Worm (Caenorhabditis elegans) whole organism, mixed stage, embryonic: ENCODE data around the gene C47E8.1.

ENCODE experiments used
- M03D4.4 ChIP-seq: sonication (generic microtip); optimal IDR thresholded peaks from 2 replicates; lab custom pipeline; 2017; ENCODE audit warnings: mild to moderate bottlenecking, missing genetic modification characterization, missing compliant biosample characterization
- bed-3 ChIP-seq: fragments of 200-800 bp; sonication (Bioruptor generic); optimal IDR thresholded peaks from 3 replicates; lab custom pipeline; 2018; ENCODE audit warnings: mild to moderate bottlenecking, missing genetic modification characterization, moderate library complexity, missing compliant biosample characterization
- blmp-1 ChIP-seq: fragments of 150-350 bp; optimal IDR thresholded peaks from 2 replicates; lab custom pipeline; 2014; ENCODE audit warnings: missing biosample characterization, missing genetic modification characterization
- ceh-83 ChIP-seq: fragments of 200-800 bp; sonication (Bioruptor generic); optimal IDR thresholded peaks from 2 replicates; lab custom pipeline; 2018; ENCODE audit warnings: mild to moderate bottlenecking, missing genetic modification characterization, missing compliant biosample characterization
- ces-1 ChIP-seq: fragments of 150-350 bp; optimal IDR thresholded peaks from 2 replicates; lab custom pipeline; 2014; ENCODE audit warnings: missing biosample characterization, missing genetic modification reagents, missing genetic modification characterization
- cnd-1 ChIP-seq: fragments of 200-800 bp; sonication (Bioruptor generic); optimal IDR thresholded peaks from 2 replicates; lab custom pipeline; 2018; ENCODE audit warnings: mild to moderate bottlenecking, missing genetic modification characterization, missing compliant biosample characterization
- drap-1 ChIP-seq: fragments of 200-800 bp; sonication (Bioruptor generic); optimal IDR thresholded peaks from 3 replicates; lab custom pipeline; 2018; ENCODE audit warnings: mild to moderate bottlenecking, missing genetic modification characterization, missing compliant biosample characterization
- flh-1 ChIP-seq: fragments of 200-800 bp; sonication (Bioruptor generic); optimal IDR thresholded peaks from 2 replicates; lab custom pipeline; 2018; ENCODE audit warnings: mild to moderate bottlenecking, missing genetic modification characterization, moderate library complexity, missing compliant biosample characterization
- ham-2 ChIP-seq: fragments of 200-800 bp; sonication (Bioruptor generic); optimal IDR thresholded peaks from 2 replicates; lab custom pipeline; 2018; ENCODE audit warnings: mild to moderate bottlenecking, missing genetic modification characterization, missing compliant biosample characterization
- hlh-1 ChIP-seq: fragments of 150-350 bp; optimal IDR thresholded peaks from 2 replicates; lab custom pipeline; 2014; ENCODE audit warnings: missing biosample characterization, missing genetic modification reagents, missing genetic modification characterization
- lin-13 ChIP-seq: fragments of 150-350 bp; optimal IDR thresholded peaks from 2 replicates; lab custom pipeline; 2014; ENCODE audit warnings: missing biosample characterization, missing genetic modification characterization
- lin-32 ChIP-seq: fragments of 200-800 bp; sonication (Bioruptor generic); optimal IDR thresholded peaks from 2 replicates; lab custom pipeline; 2018; ENCODE audit warnings: mild to moderate bottlenecking, missing genetic modification characterization, missing compliant biosample characterization
- lsy-2 ChIP-seq: fragments of 150-350 bp; optimal IDR thresholded peaks from 2 replicates; lab custom pipeline; 2014; ENCODE audit warnings: missing biosample characterization, missing genetic modification characterization
- mab-5 ChIP-seq: fragments of 150-350 bp; optimal IDR thresholded peaks from 2 replicates; lab custom pipeline; 2014; ENCODE audit warnings: missing biosample characterization, missing genetic modification characterization
- mep-1 ChIP-seq: fragments of 150-350 bp; optimal IDR thresholded peaks from 2 replicates; lab custom pipeline; 2017; ENCODE audit warnings: missing biosample characterization, missing genetic modification reagents, missing genetic modification characterization, inconsistent platforms
- mls-2 ChIP-seq: sonication (generic microtip); optimal IDR thresholded peaks from 2 replicates; lab custom pipeline; 2016; ENCODE audit warnings: mild to moderate bottlenecking, missing genetic modification characterization, moderate library complexity, missing compliant biosample characterization
- nhr-12 ChIP-seq: fragments of 150-350 bp; optimal IDR thresholded peaks from 2 replicates; lab custom pipeline; 2014; ENCODE audit warnings: missing biosample characterization, missing genetic modification characterization
- nhr-2 ChIP-seq: fragments of 150-350 bp; optimal IDR thresholded peaks from 2 replicates; lab custom pipeline; 2014; ENCODE audit warnings: missing biosample characterization, missing genetic modification characterization
- nhr-237 ChIP-seq: fragments of 150-350 bp; optimal IDR thresholded peaks from 2 replicates; lab custom pipeline; 2014; ENCODE audit warnings: missing biosample characterization, missing genetic modification characterization
- nhr-76 ChIP-seq: sonication (generic microtip); optimal IDR thresholded peaks from 2 replicates; lab custom pipeline; 2017; ENCODE audit warnings: missing biosample characterization, missing genetic modification characterization
- pha-4 ChIP-seq: fragments of 150-350 bp; optimal IDR thresholded peaks from 2 replicates; lab custom pipeline; 2018; ENCODE audit warnings: missing biosample characterization, missing genetic modification reagents, missing genetic modification characterization
- snpc-4 ChIP-seq: fragments of 150-350 bp; optimal IDR thresholded peaks from 2 replicates; lab custom pipeline; 2014; ENCODE audit warnings: missing biosample characterization, missing genetic modification characterization
- sptf-1 ChIP-seq: sonication (generic microtip); optimal IDR thresholded peaks from 2 replicates; lab custom pipeline; 2017; ENCODE audit warnings: mild to moderate bottlenecking, missing genetic modification characterization, moderate library complexity, missing compliant biosample characterization
- tbx-8 ChIP-seq: fragments of 200-800 bp; sonication (Bioruptor generic); optimal IDR thresholded peaks from 2 replicates; lab custom pipeline; 2018; ENCODE audit warnings: mild to moderate bottlenecking, missing genetic modification characterization, moderate library complexity, missing compliant biosample characterization
- unc-120 ChIP-seq: sonication (generic microtip); optimal IDR thresholded peaks from 2 replicates; lab custom pipeline; 2017; ENCODE audit warnings: missing genetic modification characterization, missing compliant biosample characterization; ENCODE audit not compliant: poor library complexity, severe bottlenecking
- unc-39 ChIP-seq: fragments of 150-350 bp; optimal IDR thresholded peaks from 2 replicates; lab custom pipeline; 2014; ENCODE audit warnings: missing biosample characterization, missing genetic modification characterization
- unc-62 ChIP-seq: fragments of 150-350 bp; optimal IDR thresholded peaks from 2 replicates; lab custom pipeline; 2014; ENCODE audit warnings: missing biosample characterization, missing genetic modification reagents, missing genetic modification characterization
- zip-8 ChIP-seq: fragments of 150-350 bp; optimal IDR thresholded peaks from 2 replicates; lab custom pipeline; 2014; ENCODE audit warnings: missing biosample characterization, missing genetic modification characterization
- ztf-11 ChIP-seq: fragments of 150-350 bp; optimal IDR thresholded peaks from 2 replicates; lab custom pipeline; 2014; ENCODE audit warnings: missing biosample characterization, missing genetic modification characterization

C47E8.1 gene

DNA sequence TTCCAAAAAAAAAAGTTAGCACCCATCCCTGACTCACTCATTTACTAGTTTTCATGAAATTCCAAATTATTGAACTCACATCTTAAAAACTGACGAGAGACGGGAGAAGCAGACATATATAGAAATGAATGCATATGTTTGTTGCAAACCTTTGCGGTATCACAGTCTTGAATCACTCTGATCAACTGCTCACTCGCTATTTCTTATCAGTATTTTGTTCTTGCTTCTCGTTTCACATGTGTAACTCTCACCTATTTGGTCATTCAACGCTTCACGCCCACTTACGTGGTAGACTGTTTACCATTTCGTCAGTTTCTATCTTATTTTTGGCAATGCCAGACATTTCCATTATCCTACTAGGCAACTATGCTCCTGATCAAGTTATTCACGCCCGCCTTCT is 25.1 kb upstream of the C47E8.1 start, which contains the start of gene C54G10.1:
Gene C54G10.1, plus strand, starts transcription at position 333 of the 400 bp plus-strand sequence.
- TF ChIP-seq bed-3 (GFP tag; lab: Kevin White, UChicago) (no peak), mep-1 (no peak)

DNA sequence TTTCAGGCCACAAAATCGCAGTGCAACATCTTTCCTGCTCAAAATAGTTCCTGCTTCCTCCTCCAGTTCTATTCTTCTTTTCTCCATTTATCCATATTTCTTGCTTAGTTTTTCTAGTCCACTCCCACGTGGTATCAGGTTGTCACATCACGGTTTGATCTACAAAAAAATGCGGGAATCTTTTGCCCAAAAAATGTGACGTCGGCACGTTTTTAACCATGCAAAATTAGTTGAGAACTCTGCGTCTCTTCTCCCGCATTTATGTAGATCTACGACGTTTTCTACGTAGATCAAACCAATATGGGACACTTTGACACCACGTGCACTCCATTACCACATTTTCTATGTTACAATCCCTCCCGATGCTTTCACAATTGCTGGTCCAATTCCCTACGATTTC is 23.8 kb upstream of the C47E8.1 start:
- TF ChIP-seq lin-13, result no peak
- TF ChIP-seq mls-2 (tag; lab: Kevin White, UChicago), result no peak
- TF ChIP-seq drap-1, result no peak
- TF ChIP-seq ztf-11 (tag; lab: Kevin White, UChicago), result no peak
- TF ChIP-seq lsy-2, result no peak
- no peak for TF ChIP-seq tbx-8 (GFP tag; lab: Kevin White, UChicago)
- no peak for TF ChIP-seq lin-32 (GFP tag; lab: Kevin White, UChicago)
- TF ChIP-seq pha-4 (tag; lab: Kevin White, UChicago), result no peak
- no peak for TF ChIP-seq flh-1 (GFP tag; lab: Kevin White, UChicago)
- no peak for TF ChIP-seq bed-3 (GFP tag; lab: Kevin White, UChicago)
- TF ChIP-seq unc-39, result no peak
- no peak for TF ChIP-seq ham-2
- no peak for TF ChIP-seq ceh-83 (GFP tag; lab: Kevin White, UChicago)

DNA sequence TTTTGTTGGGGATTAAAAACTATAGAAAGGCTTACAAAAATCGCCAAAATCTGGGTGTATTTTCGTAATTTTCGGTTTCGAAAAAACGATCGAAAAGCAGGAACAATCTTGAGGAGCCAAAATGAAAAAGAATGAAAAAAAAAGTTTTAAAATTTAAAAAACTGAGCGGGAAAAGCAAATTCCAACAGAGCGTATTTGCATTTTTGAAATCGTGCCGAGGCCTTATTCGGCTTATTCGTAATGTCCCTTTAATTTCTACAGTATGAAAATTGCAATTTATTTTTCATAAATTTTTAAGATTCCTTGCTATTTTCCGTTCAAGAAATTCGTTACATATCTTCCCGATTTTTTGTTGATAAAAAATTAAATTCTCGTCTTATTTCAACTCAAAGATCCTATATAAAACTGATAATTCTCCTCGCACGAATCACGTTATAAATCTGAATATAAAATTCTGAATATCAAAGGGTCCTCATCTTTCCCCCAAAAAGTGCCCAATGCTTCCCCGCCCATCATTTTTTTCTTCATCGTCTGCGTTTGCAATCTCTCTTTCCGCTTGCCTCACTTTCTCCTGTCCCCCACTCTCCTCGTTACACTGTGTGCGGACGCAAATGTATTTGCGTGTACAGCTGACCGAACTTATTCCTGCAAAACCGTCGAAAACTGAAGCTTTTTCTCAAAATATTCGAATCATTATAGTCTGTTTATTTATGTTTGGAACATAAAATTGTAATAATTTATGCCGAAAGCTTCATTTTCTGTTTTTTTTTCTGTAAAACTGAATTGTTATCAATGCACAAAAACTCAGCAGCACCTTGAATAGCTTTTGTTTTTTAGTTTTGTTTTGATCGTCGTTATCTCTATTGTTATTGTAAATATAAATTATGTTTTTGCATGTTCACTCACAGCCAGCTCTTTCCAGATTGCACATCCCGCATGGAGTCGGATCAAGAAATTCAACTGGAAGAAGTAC is 19.7 kb upstream of the C47E8.1 start, which contains the start of the genes rfc-1 and pmp-3:
Gene rfc-1, minus strand, starts transcription at position 163 of the 973 bp plus-strand sequence.
Gene pmp-3, plus strand, starts transcription at position 923 of the 973 bp plus-strand sequence.
- TF ChIP-seq ztf-11 (tag; lab: Kevin White, UChicago) (no peak), blmp-1 (tag; lab: Kevin White, UChicago) (peak; percentile 52), lin-32 (GFP tag; lab: Kevin White, UChicago) (no peak), hlh-1 (tag; lab: Kevin White, UChicago) (peak; percentile 0), ces-1 (GFP tag; lab: Kevin White, UChicago) (no peak), unc-39 (no peak), unc-62 (GFP tag; lab: Kevin White, UChicago) (peak; percentile 41), unc-120 (tag; lab: Kevin White, UChicago) (no peak), tbx-8 (GFP tag; lab: Kevin White, UChicago) (no peak)

DNA sequence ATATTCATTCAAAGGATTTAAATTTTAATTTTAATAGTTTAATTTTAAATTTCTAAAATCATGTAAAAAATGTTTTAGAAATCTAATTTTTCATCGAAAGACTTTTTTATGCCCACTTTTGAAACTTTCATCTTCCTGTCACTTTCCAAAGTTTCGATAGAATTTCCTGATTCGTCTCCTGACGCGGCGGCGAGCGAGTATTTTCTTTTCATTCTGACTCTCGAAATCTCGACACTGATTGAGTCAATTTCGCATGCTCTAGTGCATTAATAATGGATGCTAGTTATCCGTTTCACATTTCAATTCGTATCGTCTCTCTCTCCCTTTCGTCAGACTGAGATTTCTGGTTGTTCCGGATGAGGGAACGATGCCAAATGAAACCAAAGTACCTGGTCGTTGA is 17.0 kb upstream of the C47E8.1 start:
- no peak for TF ChIP-seq sptf-1
- no peak for TF ChIP-seq unc-39
- TF ChIP-seq ces-1 (GFP tag; lab: Kevin White, UChicago), result peak; percentile 53
- no peak for TF ChIP-seq hlh-1 (tag; lab: Kevin White, UChicago)
- TF ChIP-seq, all 35 proteins: peak for 1

DNA sequence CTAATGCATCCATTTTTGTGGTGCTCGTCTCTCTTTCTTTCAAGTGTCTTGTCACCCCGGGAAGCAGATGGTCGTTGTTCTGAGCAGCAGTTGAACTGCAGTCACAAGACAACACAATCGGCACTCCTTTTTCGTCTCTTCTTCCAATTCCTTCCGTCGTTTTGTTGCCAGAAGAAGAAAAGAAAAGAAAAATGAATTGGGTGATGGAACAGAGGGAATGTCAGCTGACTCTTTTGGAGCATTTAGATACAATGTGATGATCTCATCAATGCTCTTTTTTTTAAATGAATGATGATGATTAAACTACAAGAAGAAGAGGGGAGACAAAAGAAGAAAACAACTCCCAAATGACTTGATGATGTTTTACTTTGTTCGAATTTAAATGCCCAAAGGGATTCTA is 15.9 kb upstream of the C47E8.1 start:
- no peak for TF ChIP-seq sptf-1
- TF ChIP-seq unc-39, result no peak
- TF ChIP-seq ces-1 (GFP tag; lab: Kevin White, UChicago), result peak; percentile 25
- peak; percentile 43 for TF ChIP-seq cnd-1
- TF ChIP-seq hlh-1 (tag; lab: Kevin White, UChicago), result peak; percentile 17

DNA sequence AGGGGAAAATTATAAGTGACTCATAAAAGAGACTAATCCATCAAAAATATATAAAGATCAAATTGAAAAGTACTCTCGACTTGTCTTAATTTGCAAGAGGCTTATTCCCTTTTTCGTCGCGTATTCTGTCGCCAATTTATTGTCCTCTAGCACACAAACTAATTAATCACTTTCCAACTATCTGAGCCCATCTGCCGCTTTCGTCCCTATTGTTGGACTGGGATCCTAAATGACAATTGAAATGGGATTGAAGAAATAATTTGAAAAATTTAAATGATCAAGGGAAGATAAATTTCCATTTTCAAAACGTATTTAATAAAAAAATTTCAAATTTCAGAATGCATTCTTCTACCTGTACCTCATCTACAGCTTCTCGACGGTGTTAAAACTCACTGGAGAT is 15.2 kb upstream of the C47E8.1 start:
- TF ChIP-seq nhr-12 (tag; lab: Kevin White, UChicago) (no peak), zip-8 (tag; lab: Kevin White, UChicago) (no peak), snpc-4 (tag; lab: Kevin White, UChicago) (no peak), ceh-83 (GFP tag; lab: Kevin White, UChicago) (no peak), sptf-1 (no peak), unc-62 (GFP tag; lab: Kevin White, UChicago) (peak; percentile 36), M03D4.4 (tag; lab: Kevin White, UChicago) (no peak), mep-1 (no peak), blmp-1 (tag; lab: Kevin White, UChicago) (no peak), ces-1 (GFP tag; lab: Kevin White, UChicago) (peak; percentile 84), nhr-237 (tag; lab: Kevin White, UChicago) (no peak), nhr-76 (no peak), lin-32 (GFP tag; lab: Kevin White, UChicago) (no peak), cnd-1 (peak; percentile 45), pha-4 (tag; lab: Kevin White, UChicago) (no peak), mab-5 (no peak), lsy-2 (no peak), nhr-2 (no peak)
